Worm (Caenorhabditis elegans) whole organism, mixed stage, embryonic: ENCODE results near the gene Y51H7C.41.
"Not testable (repeated sequence)": the region's sequence is repeated elsewhere in the genome, so short reads cannot be mapped to it uniquely, and the experiment has no call there.

Experiments used
- M03D4.4 ChIP-seq: sonication (generic microtip); optimal IDR thresholded peaks from 2 replicates; lab custom pipeline; 2017; ENCODE audit warnings: mild to moderate bottlenecking, missing genetic modification characterization, missing compliant biosample characterization
- blmp-1 ChIP-seq: fragments of 150-350 bp; optimal IDR thresholded peaks from 2 replicates; lab custom pipeline; 2014; ENCODE audit warnings: missing biosample characterization, missing genetic modification characterization
- ceh-39 ChIP-seq: fragments of 150-350 bp; optimal IDR thresholded peaks from 2 replicates; lab custom pipeline; 2014; ENCODE audit warnings: missing biosample characterization, missing genetic modification characterization
- ces-1 ChIP-seq: fragments of 150-350 bp; optimal IDR thresholded peaks from 2 replicates; lab custom pipeline; 2014; ENCODE audit warnings: missing biosample characterization, missing genetic modification reagents, missing genetic modification characterization
- cnd-1 ChIP-seq: fragments of 200-800 bp; sonication (Bioruptor generic); optimal IDR thresholded peaks from 2 replicates; lab custom pipeline; 2018; ENCODE audit warnings: mild to moderate bottlenecking, missing genetic modification characterization, missing compliant biosample characterization
- elt-3 ChIP-seq: fragments of 150-350 bp; optimal IDR thresholded peaks from 2 replicates; lab custom pipeline; 2014; ENCODE audit warnings: missing biosample characterization, missing genetic modification characterization
- flh-1 ChIP-seq: fragments of 200-800 bp; sonication (Bioruptor generic); optimal IDR thresholded peaks from 2 replicates; lab custom pipeline; 2018; ENCODE audit warnings: mild to moderate bottlenecking, missing genetic modification characterization, moderate library complexity, missing compliant biosample characterization
- ham-2 ChIP-seq: fragments of 200-800 bp; sonication (Bioruptor generic); optimal IDR thresholded peaks from 2 replicates; lab custom pipeline; 2018; ENCODE audit warnings: mild to moderate bottlenecking, missing genetic modification characterization, missing compliant biosample characterization
- hlh-1 ChIP-seq: fragments of 150-350 bp; optimal IDR thresholded peaks from 2 replicates; lab custom pipeline; 2014; ENCODE audit warnings: missing biosample characterization, missing genetic modification reagents, missing genetic modification characterization
- lin-13 ChIP-seq: fragments of 150-350 bp; optimal IDR thresholded peaks from 2 replicates; lab custom pipeline; 2014; ENCODE audit warnings: missing biosample characterization, missing genetic modification characterization
- lsy-2 ChIP-seq: fragments of 150-350 bp; optimal IDR thresholded peaks from 2 replicates; lab custom pipeline; 2014; ENCODE audit warnings: missing biosample characterization, missing genetic modification characterization
- mab-5 ChIP-seq: fragments of 150-350 bp; optimal IDR thresholded peaks from 2 replicates; lab custom pipeline; 2014; ENCODE audit warnings: missing biosample characterization, missing genetic modification characterization
- mep-1 ChIP-seq: fragments of 150-350 bp; optimal IDR thresholded peaks from 2 replicates; lab custom pipeline; 2017; ENCODE audit warnings: missing biosample characterization, missing genetic modification reagents, missing genetic modification characterization, inconsistent platforms
- mls-2 ChIP-seq: sonication (generic microtip); optimal IDR thresholded peaks from 2 replicates; lab custom pipeline; 2016; ENCODE audit warnings: mild to moderate bottlenecking, missing genetic modification characterization, moderate library complexity, missing compliant biosample characterization
- nhr-12 ChIP-seq: fragments of 150-350 bp; optimal IDR thresholded peaks from 2 replicates; lab custom pipeline; 2014; ENCODE audit warnings: missing biosample characterization, missing genetic modification characterization
- nhr-28 ChIP-seq: fragments of 150-350 bp; optimal IDR thresholded peaks from 2 replicates; lab custom pipeline; 2014; ENCODE audit warnings: missing biosample characterization, missing genetic modification characterization
- pha-4 ChIP-seq: fragments of 150-350 bp; optimal IDR thresholded peaks from 2 replicates; lab custom pipeline; 2018; ENCODE audit warnings: missing biosample characterization, missing genetic modification reagents, missing genetic modification characterization
- snpc-4 ChIP-seq: fragments of 150-350 bp; optimal IDR thresholded peaks from 2 replicates; lab custom pipeline; 2014; ENCODE audit warnings: missing biosample characterization, missing genetic modification characterization
- tbx-8 ChIP-seq: fragments of 200-800 bp; sonication (Bioruptor generic); optimal IDR thresholded peaks from 2 replicates; lab custom pipeline; 2018; ENCODE audit warnings: mild to moderate bottlenecking, missing genetic modification characterization, moderate library complexity, missing compliant biosample characterization
- unc-120 ChIP-seq: sonication (generic microtip); optimal IDR thresholded peaks from 2 replicates; lab custom pipeline; 2017; ENCODE audit warnings: missing genetic modification characterization, missing compliant biosample characterization; ENCODE audit not compliant: poor library complexity, severe bottlenecking
- unc-62 ChIP-seq: fragments of 150-350 bp; optimal IDR thresholded peaks from 2 replicates; lab custom pipeline; 2014; ENCODE audit warnings: missing biosample characterization, missing genetic modification reagents, missing genetic modification characterization
- zip-8 ChIP-seq: fragments of 150-350 bp; optimal IDR thresholded peaks from 2 replicates; lab custom pipeline; 2014; ENCODE audit warnings: missing biosample characterization, missing genetic modification characterization
- ztf-11 ChIP-seq: fragments of 150-350 bp; optimal IDR thresholded peaks from 2 replicates; lab custom pipeline; 2014; ENCODE audit warnings: missing biosample characterization, missing genetic modification characterization

Gene Y51H7C.41

ce11 chrII:1437449-1438335 is 34.6 kb downstream of the Y51H7C.41 start, which contains the start of gene nol-6:
nol-6 (minus strand) TSS chrII:1437499.
- TF ChIP-seq mab-5 (no peak), lsy-2 (peak; percentile 8), ces-1 (peak; percentile 40), mep-1 (tag; lab: Kevin White, UChicago) (peak; percentile 9)

- TF ChIP-seq pha-4 (tag; lab: Kevin White, UChicago) (no peak), zip-8 (tag; lab: Kevin White, UChicago) (no peak), unc-62 (GFP tag; lab: Kevin White, UChicago) (no peak), ham-2 (GFP tag; lab: Kevin White, UChicago) (no peak), ces-1 (no peak), nhr-28 (tag; lab: Kevin White, UChicago) (no peak), flh-1 (no peak), snpc-4 (no peak), cnd-1 (tag; lab: Kevin White, UChicago) (no peak), blmp-1 (tag; lab: Kevin White, UChicago) (no peak), ztf-11 (tag; lab: Kevin White, UChicago) (no peak), tbx-8 (GFP tag; lab: Kevin White, UChicago) (no peak), lsy-2 (no peak), elt-3 (tag; lab: Kevin White, UChicago) (no peak), hlh-1 (tag; lab: Kevin White, UChicago) (no peak), M03D4.4 (no peak)
These were observed 35.1 kb downstream of the Y51H7C.41 start, which contains the start of gene Y51H7C.3 for ce11 chrII:1438336-1438589. Y51H7C.3 (plus strand) TSS chrII:1438490.

ce11 chrII:1441479-1441878 is 38.4 kb downstream of the Y51H7C.41 start:
- TF ChIP-seq unc-120 = no peak
- no peak for TF ChIP-seq mls-2 (tag; lab: Kevin White, UChicago)
- no peak for TF ChIP-seq M03D4.4
- no peak for TF ChIP-seq lin-13 (tag; lab: Kevin White, UChicago)
- TF ChIP-seq cnd-1 (tag; lab: Kevin White, UChicago) = no peak
- TF ChIP-seq nhr-12 (tag; lab: Kevin White, UChicago) = no peak

DNA sequence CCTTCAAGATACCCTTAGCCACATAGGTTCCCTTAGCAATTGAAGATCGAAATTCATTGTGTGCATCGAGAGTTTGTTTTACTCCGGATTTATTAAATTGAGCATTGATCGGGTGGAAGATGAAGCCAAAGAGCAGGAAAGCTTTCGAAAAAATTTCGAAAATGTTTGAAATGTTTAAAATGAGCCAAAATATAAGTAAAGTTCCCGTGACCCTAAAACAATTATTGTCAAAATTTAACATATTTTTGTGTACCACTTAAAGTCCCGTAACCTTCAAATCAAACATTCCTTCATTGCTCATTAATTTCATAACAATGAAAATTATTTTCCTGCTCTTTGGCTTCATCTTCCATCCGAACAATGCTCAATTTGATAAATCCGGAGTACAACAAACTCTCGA is 41.8 kb downstream of the Y51H7C.41 start, which contains the start of gene scl-17:
Gene scl-17, plus strand, starts transcription at position 301 of the 400 bp plus-strand sequence.
- TF ChIP-seq ztf-11 (tag; lab: Kevin White, UChicago) = no peak
- TF ChIP-seq, all 35 proteins: peak for 0

DNA sequence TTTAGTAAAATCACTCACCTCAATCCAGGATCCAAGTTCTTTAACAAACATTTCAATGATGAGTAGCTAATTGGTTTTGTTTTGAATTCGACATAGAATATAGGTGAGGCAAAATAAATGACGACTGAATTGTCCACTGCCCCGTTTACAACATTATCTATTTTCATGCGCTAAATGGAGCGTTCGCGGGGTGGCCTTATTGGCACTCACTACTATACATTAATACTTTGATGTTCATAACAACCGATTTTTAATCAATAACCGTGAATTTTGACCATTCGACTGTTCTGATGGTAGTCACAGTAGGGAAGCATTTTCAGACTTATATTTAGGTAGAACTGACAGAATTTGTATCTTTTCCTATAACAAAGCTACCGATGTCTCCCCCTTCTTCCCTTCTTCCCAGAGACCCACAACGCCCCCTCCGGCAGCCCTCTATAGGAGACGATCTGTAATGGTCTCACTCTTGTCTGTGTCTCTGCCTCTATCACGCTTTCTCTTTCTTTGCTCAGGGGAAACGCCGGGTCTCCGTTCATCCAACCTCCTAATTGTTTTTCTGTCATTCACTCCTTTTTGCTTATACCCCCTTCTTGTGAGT is 43.7 kb downstream of the Y51H7C.41 start, which contains the start of gene Y51H7C.12:
Gene Y51H7C.12, minus strand, starts transcription at position 51 of the 598 bp plus-strand sequence.
- not testable (repeated sequence) for TF ChIP-seq lsy-2; flh-1; ceh-39 (tag; lab: Kevin White, UChicago)
